Fruit fly (Drosophila melanogaster) whole organism, embryonic: ENCODE results near the gene NK7.1.

Experiments used
- Aef1 ChIP-seq: fragments of 200-800 bp; sonication (Bioruptor generic); IDR thresholded peaks from 3 replicates; pipeline ENCODE4 v1.3.6; 2022; ENCODE audit warnings: missing biosample characterization, missing genetic modification characterization
- Atf3 ChIP-seq: fragments of 200-800 bp; sonication (Bioruptor generic); optimal IDR thresholded peaks from 3 replicates; lab custom pipeline; 2016; ENCODE audit warnings: missing biosample characterization, missing genetic modification characterization
- CG10267 ChIP-seq: fragments of 200-800 bp; sonication (Bioruptor generic); optimal IDR thresholded peaks from 2 replicates; lab custom pipeline; 2018; ENCODE audit warnings: missing biosample characterization, mild to moderate bottlenecking, missing genetic modification characterization, moderate library complexity
- CG10431 ChIP-seq: fragments of 200-800 bp; sonication (Bioruptor generic); optimal IDR thresholded peaks from 3 replicates; lab custom pipeline; 2018; ENCODE audit warnings: missing biosample characterization, mild to moderate bottlenecking, missing genetic modification characterization
- CG13624 ChIP-seq: fragments of 200-800 bp; sonication (Bioruptor generic); optimal IDR thresholded peaks from 2 replicates; lab custom pipeline; 2016; ENCODE audit warnings: missing biosample characterization, missing genetic modification characterization
- CG14710 ChIP-seq: fragments of 200-800 bp; sonication (Bioruptor generic); optimal IDR thresholded peaks from 3 replicates; lab custom pipeline; 2019; ENCODE audit warnings: missing biosample characterization, mild to moderate bottlenecking, missing genetic modification characterization, moderate library complexity
- CG15479 ChIP-seq: fragments of 200-800 bp; sonication (Bioruptor generic); optimal IDR thresholded peaks from 3 replicates; lab custom pipeline; 2019; ENCODE audit warnings: missing biosample characterization, mild to moderate bottlenecking, missing genetic modification characterization, moderate library complexity
- CG1602 ChIP-seq: fragments of 200-800 bp; sonication (Bioruptor generic); optimal IDR thresholded peaks from 3 replicates; lab custom pipeline; 2016; ENCODE audit warnings: missing biosample characterization, missing genetic modification characterization
- CG16779 ChIP-seq: fragments of 200-800 bp; sonication (Bioruptor generic); IDR thresholded peaks from 2 replicates; pipeline ENCODE4 v1.3.6; 2022; ENCODE audit warnings: missing biosample characterization, missing genetic modification characterization
- CG16863 ChIP-seq: fragments of 200-800 bp; sonication (Bioruptor generic); optimal IDR thresholded peaks from 3 replicates; lab custom pipeline; 2016; ENCODE audit warnings: missing biosample characterization, missing genetic modification characterization
- CG17186 ChIP-seq: fragments of 200-800 bp; sonication (Bioruptor generic); optimal IDR thresholded peaks from 3 replicates; lab custom pipeline; 2017; ENCODE audit warnings: missing biosample characterization, missing genetic modification reagents, missing genetic modification characterization
- CG17385 ChIP-seq: fragments of 200-800 bp; sonication (Bioruptor generic); optimal IDR thresholded peaks from 3 replicates; lab custom pipeline; 2018; ENCODE audit warnings: missing biosample characterization, mild to moderate bottlenecking, missing genetic modification characterization
- CG2116 ChIP-seq: fragments of 200-800 bp; sonication (Bioruptor generic); optimal IDR thresholded peaks from 3 replicates; lab custom pipeline; 2018; ENCODE audit warnings: missing biosample characterization, mild to moderate bottlenecking, missing genetic modification characterization
- CG2889 ChIP-seq: fragments of 200-800 bp; sonication (Bioruptor generic); IDR thresholded peaks from 3 replicates; pipeline ENCODE4 v1.3.6; 2022; ENCODE audit warnings: missing biosample characterization, missing genetic modification characterization
- CG30403 ChIP-seq: fragments of 200-800 bp; sonication (Bioruptor generic); optimal IDR thresholded peaks from 3 replicates; lab custom pipeline; 2016; ENCODE audit warnings: missing biosample characterization, missing genetic modification characterization
- CG33213 ChIP-seq: fragments of 200-800 bp; sonication (Bioruptor generic); optimal IDR thresholded peaks from 3 replicates; lab custom pipeline; 2016; ENCODE audit warnings: missing biosample characterization, missing genetic modification characterization
- CG34224 ChIP-seq: fragments of 200-800 bp; sonication (Bioruptor generic); IDR thresholded peaks from 3 replicates; pipeline ENCODE4 v1.3.6; 2022; ENCODE audit warnings: missing biosample characterization, missing genetic modification characterization; ENCODE audit not compliant: partially characterized antibody
- CG4328 ChIP-seq: fragments of 200-800 bp; sonication (Bioruptor generic); optimal IDR thresholded peaks from 3 replicates; lab custom pipeline; 2017; ENCODE audit warnings: missing biosample characterization, missing genetic modification reagents, missing genetic modification characterization
- CG6791 ChIP-seq: fragments of 200-800 bp; sonication (Bioruptor generic); IDR thresholded peaks from 3 replicates; pipeline ENCODE4 v1.3.6; 2022; ENCODE audit warnings: missing biosample characterization, missing genetic modification characterization; ENCODE audit not compliant: partially characterized antibody
- CG8924 ChIP-seq: fragments of 200-800 bp; optimal IDR thresholded peaks from 3 replicates; lab custom pipeline; 2019; ENCODE audit warnings: missing biosample characterization, mild to moderate bottlenecking, missing genetic modification characterization, moderate library complexity
- CHES-1-like ChIP-seq: fragments of 200-800 bp; sonication (Bioruptor generic); optimal IDR thresholded peaks from 2 replicates; lab custom pipeline; 2016; ENCODE audit warnings: missing biosample characterization, missing genetic modification characterization
- Dll ChIP-seq: fragments of 200-800 bp; sonication (Bioruptor generic); IDR thresholded peaks from 4 replicates; pipeline ENCODE4 v1.3.6; 2022; ENCODE audit warnings: missing biosample characterization, missing genetic modification characterization; ENCODE audit not compliant: partially characterized antibody
- HmgD ChIP-seq: fragments of 200-800 bp; sonication (Bioruptor generic); optimal IDR thresholded peaks from 3 replicates; lab custom pipeline; 2016; ENCODE audit warnings: missing biosample characterization, missing genetic modification characterization
- HmgZ ChIP-seq: fragments of 200-800 bp; sonication (Bioruptor generic); optimal IDR thresholded peaks from 2 replicates; lab custom pipeline; 2018; ENCODE audit warnings: missing biosample characterization, mild to moderate bottlenecking, missing genetic modification characterization
- MESR4 ChIP-seq: fragments of 200-800 bp; sonication (Bioruptor generic); optimal IDR thresholded peaks from 2 replicates; lab custom pipeline; 2018; ENCODE audit warnings: missing biosample characterization, mild to moderate bottlenecking, missing genetic modification characterization, moderate library complexity
- Med ChIP-seq: fragments of 200-800 bp; sonication (Bioruptor generic); peaks from one replicate; lab custom pipeline; 2016; ENCODE audit warnings: missing biosample characterization, missing genetic modification characterization, mild to moderate bottlenecking, inconsistent platforms, moderate library complexity
- NC2β ChIP-seq: fragments of 200-800 bp; sonication (Bioruptor generic); optimal IDR thresholded peaks from 2 replicates; lab custom pipeline; 2016; ENCODE audit warnings: missing biosample characterization, missing genetic modification characterization
- Sin3A ChIP-seq: fragments of >200 bp; optimal IDR thresholded peaks from 2 replicates; lab custom pipeline; 2018
- Sry-δ ChIP-seq: fragments of 200-800 bp; sonication (Bioruptor generic); optimal IDR thresholded peaks from 2 replicates; lab custom pipeline; 2016; ENCODE audit warnings: missing biosample characterization, missing genetic modification characterization
- Stat92E ChIP-seq, 3 experiments: fragments of >200 bp in 2 of 3; fragments of 200-800 bp in 1 of 3; sonication (Bioruptor generic) in 1 of 3; optimal IDR thresholded peaks; 2 replicates each; lab custom pipeline; 2017 to 2019; ENCODE audit warnings: missing biosample characterization in 3 of 3, missing genetic modification characterization in 3 of 3, mild to moderate bottlenecking in 1 of 3, moderate library complexity in 1 of 3
- TFAM ChIP-seq: fragments of 200-800 bp; sonication (Bioruptor generic); optimal IDR thresholded peaks from 2 replicates; lab custom pipeline; 2017; ENCODE audit warnings: missing biosample characterization, missing genetic modification characterization, inconsistent platforms
- Trl ChIP-seq, 3 experiments: fragments of >200 bp in 2 of 3; fragments of 200-800 bp in 1 of 3; sonication (Bioruptor generic) in 1 of 3; optimal IDR thresholded peaks; 2 replicates in 1 of 3; 3 replicates in 2 of 3; lab custom pipeline; 2016 to 2017; ENCODE audit warnings: missing biosample characterization in 1 of 3, missing genetic modification characterization in 1 of 3
- YL-1 ChIP-seq: fragments of 200-800 bp; sonication (Bioruptor generic); optimal IDR thresholded peaks from 3 replicates; lab custom pipeline; 2017; ENCODE audit warnings: missing biosample characterization, mild to moderate bottlenecking, missing genetic modification characterization
- ase ChIP-seq: fragments of 200-800 bp; sonication (Bioruptor generic); IDR thresholded peaks from 3 replicates; pipeline ENCODE4 v1.3.6; 2022; ENCODE audit warnings: missing biosample characterization, missing genetic modification characterization
- bsh ChIP-seq, 2 experiments: fragments of 200-800 bp; sonication (Bioruptor generic); optimal IDR thresholded peaks; 2 replicates each; lab custom pipeline; 2017 to 2018; ENCODE audit warnings: mild to moderate bottlenecking in 2 of 2, missing biosample characterization in 2 of 2, missing genetic modification characterization in 2 of 2, moderate library complexity in 1 of 2
- chinmo ChIP-seq: fragments of 200-800 bp; sonication (Bioruptor generic); IDR thresholded peaks from 4 replicates; pipeline ENCODE4 v1.3.6; 2022; ENCODE audit warnings: missing biosample characterization, missing genetic modification characterization; ENCODE audit not compliant: partially characterized antibody
- fu2 ChIP-seq: fragments of 200-800 bp; sonication (Bioruptor generic); optimal IDR thresholded peaks from 2 replicates; lab custom pipeline; 2016; ENCODE audit warnings: missing biosample characterization, missing genetic modification characterization
- gfzf ChIP-seq: fragments of 200-800 bp; sonication (Bioruptor generic); optimal IDR thresholded peaks from 2 replicates; lab custom pipeline; 2016; ENCODE audit warnings: missing biosample characterization, mild to moderate bottlenecking, missing genetic modification characterization, moderate library complexity
- ham ChIP-seq: fragments of 200-800 bp; sonication (Bioruptor generic); IDR thresholded peaks from 2 replicates; pipeline ENCODE4 v1.3.6; 2022; ENCODE audit warnings: missing biosample characterization, missing genetic modification characterization
- insv ChIP-seq, 2 experiments: fragments of 200-800 bp; sonication (Bioruptor generic); optimal IDR thresholded peaks; 3 replicates each; lab custom pipeline; 2016 to 2018; ENCODE audit warnings: missing biosample characterization in 2 of 2, missing genetic modification characterization in 2 of 2
- nerfin-1 ChIP-seq: fragments of 200-800 bp; sonication (Bioruptor generic); optimal IDR thresholded peaks from 3 replicates; lab custom pipeline; 2019; ENCODE audit warnings: missing biosample characterization, mild to moderate bottlenecking, missing genetic modification characterization, moderate library complexity
- phol ChIP-seq: fragments of 200-800 bp; sonication (Bioruptor generic); optimal IDR thresholded peaks from 3 replicates; lab custom pipeline; 2018; ENCODE audit warnings: missing biosample characterization, mild to moderate bottlenecking, missing genetic modification characterization, moderate library complexity
- pzg ChIP-seq: fragments of 200-800 bp; sonication (Bioruptor generic); optimal IDR thresholded peaks from 3 replicates; lab custom pipeline; 2018; ENCODE audit warnings: missing biosample characterization, mild to moderate bottlenecking, missing genetic modification characterization, moderate library complexity
- row ChIP-seq: fragments of 200-800 bp; sonication (Bioruptor generic); IDR thresholded peaks from 3 replicates; pipeline ENCODE4 v1.3.6; 2022; ENCODE audit warnings: missing biosample characterization, missing genetic modification characterization
- sens ChIP-seq: fragments of 200-800 bp; sonication (Bioruptor generic); peaks from one replicate; lab custom pipeline; 2016; ENCODE audit warnings: missing biosample characterization, missing genetic modification characterization
- sna ChIP-seq: fragments of 200-800 bp; sonication (Bioruptor generic); IDR thresholded peaks from 2 replicates; pipeline ENCODE4 v1.3.6; 2022; ENCODE audit warnings: missing biosample characterization, missing genetic modification characterization; ENCODE audit not compliant: partially characterized antibody
- stwl ChIP-seq: fragments of 200-800 bp; sonication (Bioruptor generic); optimal IDR thresholded peaks from 3 replicates; lab custom pipeline; 2018; ENCODE audit warnings: missing biosample characterization, mild to moderate bottlenecking, missing genetic modification characterization, moderate library complexity
- unc-4 ChIP-seq: fragments of 200-800 bp; sonication (Bioruptor generic); IDR thresholded peaks from 2 replicates; pipeline ENCODE4 v1.3.6; 2022; ENCODE audit warnings: missing biosample characterization, missing genetic modification characterization; ENCODE audit not compliant: partially characterized antibody

NK7.1 gene

dm6 chr3R:14315912-14316444 lies 56.8 kb downstream of the NK7.1 start, which contains the start of gene Set8 (continued):
- TF ChIP-seq Dll (peak; percentile 38; the same call in 2 of the 4 replicates), row (GFP tag; lab: Robert Waterston, UW) (peak; percentile 33; the same call in 1 of the 3 replicates), bsh (GFP tag; optimal IDR thresholded peaks at IDR 0.05; lab: Kevin White, UChicago) (peak in 1 of 2 experiments; percentile 69), unc-4 (GFP tag; lab: Robert Waterston, UW) (0 out of 2 replicates have a peak, but pooled peaks have one; percentile 15), MESR4 (GFP tag; lab: Kevin White, UChicago) (peak; percentile 93), Med (GFP tag; lab: Kevin White, UChicago) (peak; percentile 79), phol (peak; percentile 54), ase (GFP tag; lab: Robert Waterston, UW) (no peak), Trl (optimal IDR thresholded peaks at IDR 0.05; lab: Kevin White, UChicago) (peak in 1 of 2 experiments; percentile 32), Trl (GFP tag; optimal IDR thresholded peaks at IDR 0.05; lab: Kevin White, UChicago) (no peak), CG10431 (GFP tag; lab: Kevin White, UChicago) (peak; percentile 99), CG1602 (GFP tag; lab: Kevin White, UChicago) (no peak), insv (GFP tag; optimal IDR thresholded peaks at IDR 0.05; lab: Kevin White, UChicago) (peak in 1 of 2 experiments; percentile 7), CG6791 (GFP tag; lab: Robert Waterston, UW) (0 out of 3 replicates have a peak, but pooled peaks have one; percentile 12), sens (GFP tag; lab: Kevin White, UChicago) (peak; percentile 74), CG30403 (peak; percentile 1), NC2β (GFP tag; lab: Kevin White, UChicago) (peak; percentile 3), Aef1 (GFP tag; lab: Robert Waterston, UW) (0 out of 3 replicates have a peak, but pooled peaks have one; percentile 17), stwl (tag; lab: Kevin White, UChicago) (peak; percentile 99), CG16863 (GFP tag; lab: Kevin White, UChicago) (no peak), HmgD (peak; percentile 25), CG4328 (GFP tag; lab: Kevin White, UChicago) (no peak), CG17385 (GFP tag; lab: Kevin White, UChicago) (peak; percentile 94), ham (GFP tag; lab: Robert Waterston, UW) (no peak), CG34224 (peak; percentile 59; the same call in 1 of the 3 replicates), TFAM (GFP tag; lab: Kevin White, UChicago) (no peak), HmgZ (tag; lab: Kevin White, UChicago) (peak; percentile 34), CG14710 (peak; percentile 66), Stat92E (GFP tag; optimal IDR thresholded peaks at IDR 0.05; lab: Kevin White, UChicago) (peak in 1 of 3 experiments; percentile 80), CG2889 (GFP tag; lab: Robert Waterston, UW) (no peak), pzg (GFP tag; lab: Kevin White, UChicago) (peak; percentile 83), CG10267 (tag; lab: Kevin White, UChicago) (peak; percentile 90), Sin3A (peak; percentile 48), CG33213 (GFP tag; lab: Kevin White, UChicago) (no peak), CG8924 (peak; percentile 66), CG16779 (GFP tag; lab: Robert Waterston, UW) (no peak), nerfin-1 (tag; lab: Kevin White, UChicago) (peak; percentile 45), CG15479 (GFP tag; lab: Kevin White, UChicago) (peak; percentile 71), CG17186 (GFP tag; lab: Kevin White, UChicago) (peak; percentile 18), CG13624 (GFP tag; lab: Kevin White, UChicago) (peak; percentile 0), sna (peak; percentile 31; the same call in 1 of the 2 replicates), CG2116 (GFP tag; lab: Kevin White, UChicago) (peak; percentile 25), gfzf (peak; percentile 94), Sry-δ (GFP tag; lab: Kevin White, UChicago) (peak; percentile 24), CHES-1-like (GFP tag; lab: Kevin White, UChicago) (peak; percentile 61), YL-1 (GFP tag; lab: Kevin White, UChicago) (peak; percentile 87), Atf3 (GFP tag; lab: Kevin White, UChicago) (no peak), fu2 (no peak), chinmo (peak; percentile 78; the same call in 1 of the 4 replicates)
